Worm (Caenorhabditis elegans): ENCODE data around the gene ech-6.

- TF ChIP-seq ceh-30 (tag; optimal IDR thresholded peaks at IDR 0.05) (no peak), ets-4 (tag; optimal IDR thresholded peaks at IDR 0.05) (no peak), unc-86 (tag; optimal IDR thresholded peaks at IDR 0.05) (no peak), unc-55 (GFP tag; optimal IDR thresholded peaks at IDR 0.05) (no peak), tbx-2 (tag; optimal IDR thresholded peaks at IDR 0.05) (no peak), fkh-10 (GFP tag; optimal IDR thresholded peaks at IDR 0.05) (no peak), pat-9 (tag; optimal IDR thresholded peaks at IDR 0.05) (no peak), hlh-6 (tag; optimal IDR thresholded peaks at IDR 0.05) (no peak), nhr-11 (tag; optimal IDR thresholded peaks at IDR 0.05) (no peak), madf-2 (tag; optimal IDR thresholded peaks at IDR 0.05) (no peak), gmeb-2 (tag; optimal IDR thresholded peaks at IDR 0.05) (no peak)
These were observed 38.0 kb downstream of the ech-6 start for ce11 chrIII:9714731-9715130.
